Fruit fly (Drosophila melanogaster): ENCODE data around the gene Ac13E.

- TF ChIP-seq CG11617 (GFP tag; optimal IDR thresholded peaks at IDR 0.05) (no peak), Mnt (GFP tag; optimal IDR thresholded peaks at IDR 0.05) (no peak), CG33017 (tag; optimal IDR thresholded peaks at IDR 0.05) (no peak), ovo (GFP tag; optimal IDR thresholded peaks at IDR 0.05) (no peak), CG7101 (tag; optimal IDR thresholded peaks at IDR 0.05) (no peak), CG1620 (GFP tag; optimal IDR thresholded peaks at IDR 0.05) (no peak), toe (GFP tag; optimal IDR thresholded peaks at IDR 0.05) (no peak), bab1 (GFP tag; optimal IDR thresholded peaks at IDR 0.05) (no peak), Hr96 (GFP tag; optimal IDR thresholded peaks at IDR 0.05) (no peak), Clk (GFP tag; optimal IDR thresholded peaks at IDR 0.05) (no peak), CG5204 (GFP tag; optimal IDR thresholded peaks at IDR 0.05) (no peak), pad (GFP tag; optimal IDR thresholded peaks at IDR 0.05) (no peak), Crg-1 (GFP tag; optimal IDR thresholded peaks at IDR 0.05) (no peak)
These were observed 47.2 kb upstream of the Ac13E start for dm6 chrX:15601285-15601684.
